Fruit fly (Drosophila melanogaster) whole organism, embryonic: ENCODE results near the gene Dhc93AB.

Experiments used
- Atf-2 ChIP-seq: fragments of 200-800 bp; sonication (Bioruptor generic); optimal IDR thresholded peaks from 2 replicates; lab custom pipeline; 2016; ENCODE audit warnings: missing biosample characterization, missing genetic modification characterization
- Bgb ChIP-seq: fragments of 200-800 bp; sonication (Bioruptor generic); IDR thresholded peaks from 2 replicates; pipeline ENCODE4 v1.3.6; 2022; ENCODE audit warnings: missing biosample characterization, missing genetic modification characterization; ENCODE audit not compliant: partially characterized antibody
- Bteb2 ChIP-seq: fragments of 200-800 bp; sonication (Bioruptor generic); optimal IDR thresholded peaks from 2 replicates; lab custom pipeline; 2016; ENCODE audit warnings: missing biosample characterization, missing genetic modification characterization
- CG10565 ChIP-seq: fragments of 200-800 bp; sonication (Bioruptor generic); optimal IDR thresholded peaks from 3 replicates; lab custom pipeline; 2016; ENCODE audit warnings: missing biosample characterization, mild to moderate bottlenecking, missing genetic modification characterization
- CG11696 ChIP-seq: fragments of 200-800 bp; sonication (Bioruptor generic); IDR thresholded peaks from 2 replicates; pipeline ENCODE4 v1.3.6; 2022; ENCODE audit warnings: missing biosample characterization, missing genetic modification characterization
- CG13424 ChIP-seq: fragments of 200-800 bp; sonication (Bioruptor generic); optimal IDR thresholded peaks from 2 replicates; lab custom pipeline; 2019; ENCODE audit warnings: missing biosample characterization, mild to moderate bottlenecking, missing genetic modification characterization, moderate library complexity
- CG14667 ChIP-seq: fragments of 200-800 bp; sonication (Bioruptor generic); IDR thresholded peaks from 2 replicates; pipeline ENCODE4 v1.3.6; 2022; ENCODE audit warnings: missing biosample characterization, missing genetic modification characterization
- CG1792 ChIP-seq: fragments of 200-800 bp; sonication (Bioruptor generic); optimal IDR thresholded peaks from 2 replicates; lab custom pipeline; 2016; ENCODE audit warnings: missing biosample characterization, missing genetic modification characterization
- CG32532 ChIP-seq: fragments of 200-800 bp; sonication (Bioruptor generic); IDR thresholded peaks from 2 replicates; pipeline ENCODE4 v1.3.6; 2022; ENCODE audit warnings: missing biosample characterization, missing genetic modification characterization
- CG3407 ChIP-seq: fragments of 200-800 bp; sonication (Bioruptor generic); optimal IDR thresholded peaks from 2 replicates; lab custom pipeline; 2018; ENCODE audit warnings: missing biosample characterization, mild to moderate bottlenecking, missing genetic modification characterization
- CG43689 ChIP-seq: fragments of 200-800 bp; sonication (Bioruptor generic); IDR thresholded peaks from 2 replicates; pipeline ENCODE4 v1.3.6; 2022; ENCODE audit warnings: missing biosample characterization, missing genetic modification characterization
- CG4707 ChIP-seq: fragments of 200-800 bp; sonication (Bioruptor generic); optimal IDR thresholded peaks from 2 replicates; lab custom pipeline; 2018; ENCODE audit warnings: missing biosample characterization, mild to moderate bottlenecking, missing genetic modification characterization, moderate library complexity
- CG4730 ChIP-seq: fragments of 200-800 bp; sonication (Bioruptor generic); IDR thresholded peaks from 2 replicates; pipeline ENCODE4 v1.3.6; 2022; ENCODE audit warnings: missing biosample characterization, missing genetic modification characterization
- CG6254 ChIP-seq: fragments of 200-800 bp; sonication (Bioruptor generic); optimal IDR thresholded peaks from 3 replicates; lab custom pipeline; 2017; ENCODE audit warnings: mild to moderate bottlenecking, missing biosample characterization, missing genetic modification reagents, missing genetic modification characterization
- CG6765 ChIP-seq: fragments of 200-800 bp; sonication (Bioruptor generic); optimal IDR thresholded peaks from 3 replicates; lab custom pipeline; 2017; ENCODE audit warnings: missing biosample characterization, mild to moderate bottlenecking, missing genetic modification characterization
- CG8281 ChIP-seq: fragments of 200-800 bp; sonication (Bioruptor generic); optimal IDR thresholded peaks from 2 replicates; lab custom pipeline; 2018; ENCODE audit warnings: missing biosample characterization, mild to moderate bottlenecking, missing genetic modification characterization, moderate library complexity
- CG9215 ChIP-seq: fragments of 200-800 bp; sonication (Bioruptor generic); IDR thresholded peaks from 2 replicates; pipeline ENCODE4 v1.3.6; 2022; ENCODE audit warnings: missing biosample characterization, missing genetic modification characterization
- CG9876 ChIP-seq: fragments of 200-800 bp; sonication (Bioruptor generic); optimal IDR thresholded peaks from 2 replicates; lab custom pipeline; 2016; ENCODE audit warnings: missing biosample characterization, missing genetic modification characterization
- Dfd ChIP-seq, 2 experiments: fragments of >200 bp; optimal IDR thresholded peaks; 2 replicates each; lab custom pipeline; 2017; ENCODE audit warnings: missing biosample characterization in 2 of 2, missing genetic modification characterization in 2 of 2
- Dll ChIP-seq: fragments of 200-800 bp; sonication (Bioruptor generic); IDR thresholded peaks from 4 replicates; pipeline ENCODE4 v1.3.6; 2022; ENCODE audit warnings: missing biosample characterization, missing genetic modification characterization; ENCODE audit not compliant: partially characterized antibody
- Doc3 ChIP-seq: fragments of 200-800 bp; sonication (Bioruptor generic); IDR thresholded peaks from 3 replicates; pipeline ENCODE4 v1.3.6; 2022; ENCODE audit warnings: missing biosample characterization, missing genetic modification characterization; ENCODE audit not compliant: partially characterized antibody
- ERR ChIP-seq: fragments of 200-800 bp; sonication (Bioruptor generic); optimal IDR thresholded peaks from 2 replicates; lab custom pipeline; 2016; ENCODE audit warnings: missing biosample characterization, missing genetic modification characterization
- Mad ChIP-seq: fragments of 200-800 bp; sonication (Bioruptor generic); optimal IDR thresholded peaks from 2 replicates; lab custom pipeline; 2016; ENCODE audit warnings: missing biosample characterization, missing genetic modification characterization
- Opbp ChIP-seq: fragments of 200-800 bp; sonication (Bioruptor generic); IDR thresholded peaks from 3 replicates; pipeline ENCODE4 v1.3.6; 2022; ENCODE audit warnings: missing biosample characterization, missing genetic modification characterization; ENCODE audit not compliant: partially characterized antibody
- Scr ChIP-seq: fragments of 200-800 bp; sonication (Bioruptor generic); IDR thresholded peaks from 2 replicates; pipeline ENCODE4 v1.3.6; 2022; ENCODE audit warnings: missing biosample characterization, missing genetic modification characterization; ENCODE audit not compliant: partially characterized antibody
- Side ChIP-seq: fragments of 200-800 bp; sonication (Bioruptor generic); optimal IDR thresholded peaks from 2 replicates; lab custom pipeline; 2016; ENCODE audit warnings: missing biosample characterization, missing genetic modification characterization
- Ssrp ChIP-seq: fragments of 200-800 bp; sonication (Bioruptor generic); optimal IDR thresholded peaks from 2 replicates; lab custom pipeline; 2018; ENCODE audit warnings: missing biosample characterization, mild to moderate bottlenecking, missing genetic modification characterization, moderate library complexity
- Trl ChIP-seq, 3 experiments: fragments of >200 bp in 2 of 3; fragments of 200-800 bp in 1 of 3; sonication (Bioruptor generic) in 1 of 3; optimal IDR thresholded peaks; 2 replicates in 1 of 3; 3 replicates in 2 of 3; lab custom pipeline; 2016 to 2017; ENCODE audit warnings: missing biosample characterization in 1 of 3, missing genetic modification characterization in 1 of 3
- chif ChIP-seq, 2 experiments: fragments of 200-800 bp; sonication (Bioruptor generic); optimal IDR thresholded peaks; 3 replicates each; lab custom pipeline; 2016; ENCODE audit warnings: missing biosample characterization in 2 of 2, missing genetic modification characterization in 2 of 2
- dimm ChIP-seq: fragments of 200-800 bp; sonication (Bioruptor generic); IDR thresholded peaks from 2 replicates; pipeline ENCODE4 v1.3.6; 2022; ENCODE audit warnings: missing biosample characterization, missing genetic modification characterization
- dmrt99B ChIP-seq: fragments of 200-800 bp; sonication (Bioruptor generic); optimal IDR thresholded peaks from 2 replicates; lab custom pipeline; 2018; ENCODE audit warnings: missing biosample characterization, mild to moderate bottlenecking, missing genetic modification characterization, moderate library complexity
- exex ChIP-seq: fragments of 200-800 bp; sonication (Bioruptor generic); optimal IDR thresholded peaks from 4 replicates; lab custom pipeline; 2018; ENCODE audit warnings: missing biosample characterization, mild to moderate bottlenecking, missing genetic modification characterization, moderate library complexity
- grau ChIP-seq: fragments of 200-800 bp; optimal IDR thresholded peaks from 3 replicates; lab custom pipeline; 2019; ENCODE audit warnings: missing biosample characterization, mild to moderate bottlenecking, missing genetic modification characterization, moderate library complexity
- h ChIP-seq: fragments of >200 bp; optimal IDR thresholded peaks from 2 replicates; lab custom pipeline; 2017
- her ChIP-seq: fragments of 200-800 bp; sonication (Bioruptor generic); optimal IDR thresholded peaks from 2 replicates; lab custom pipeline; 2016; ENCODE audit warnings: missing biosample characterization, missing genetic modification characterization
- mam ChIP-seq: fragments of 200-800 bp; sonication (Bioruptor generic); optimal IDR thresholded peaks from 3 replicates; lab custom pipeline; 2016; ENCODE audit warnings: missing biosample characterization, missing genetic modification characterization
- nerfin-1 ChIP-seq: fragments of 200-800 bp; sonication (Bioruptor generic); optimal IDR thresholded peaks from 3 replicates; lab custom pipeline; 2019; ENCODE audit warnings: missing biosample characterization, mild to moderate bottlenecking, missing genetic modification characterization, moderate library complexity
- pfk ChIP-seq: fragments of 200-800 bp; sonication (Bioruptor generic); optimal IDR thresholded peaks from 2 replicates; lab custom pipeline; 2018; ENCODE audit warnings: missing biosample characterization, mild to moderate bottlenecking, missing genetic modification characterization, moderate library complexity
- pho ChIP-seq: fragments of 200-800 bp; sonication (Bioruptor generic); optimal IDR thresholded peaks from 2 replicates; lab custom pipeline; 2016; ENCODE audit warnings: missing biosample characterization, missing genetic modification characterization
- row ChIP-seq: fragments of 200-800 bp; sonication (Bioruptor generic); IDR thresholded peaks from 3 replicates; pipeline ENCODE4 v1.3.6; 2022; ENCODE audit warnings: missing biosample characterization, missing genetic modification characterization
- run ChIP-seq: fragments of 200-800 bp; sonication (Bioruptor generic); optimal IDR thresholded peaks from 3 replicates; lab custom pipeline; 2018; ENCODE audit warnings: missing biosample characterization, mild to moderate bottlenecking, missing genetic modification characterization
- sisA ChIP-seq: fragments of 200-800 bp; sonication (Bioruptor generic); IDR thresholded peaks from 2 replicates; pipeline ENCODE4 v1.3.6; 2022; ENCODE audit warnings: missing biosample characterization, missing genetic modification characterization
- so ChIP-seq: fragments of 200-800 bp; sonication (Bioruptor generic); IDR thresholded peaks from 3 replicates; pipeline ENCODE4 v1.3.6; 2022; ENCODE audit warnings: missing biosample characterization, missing genetic modification characterization
- sqz ChIP-seq: fragments of 200-800 bp; sonication (Bioruptor generic); optimal IDR thresholded peaks from 3 replicates; lab custom pipeline; 2018; ENCODE audit warnings: missing biosample characterization, mild to moderate bottlenecking, missing genetic modification characterization
- tap ChIP-seq: fragments of 200-800 bp; optimal IDR thresholded peaks from 3 replicates; lab custom pipeline; 2019; ENCODE audit warnings: missing biosample characterization, mild to moderate bottlenecking, missing genetic modification characterization, moderate library complexity
- tna ChIP-seq: fragments of 200-800 bp; sonication (Bioruptor generic); IDR thresholded peaks from 2 replicates; pipeline ENCODE4 v1.3.6; 2022; ENCODE audit warnings: missing biosample characterization, missing genetic modification characterization; ENCODE audit not compliant: partially characterized antibody
- twi ChIP-seq: fragments of 200-800 bp; optimal IDR thresholded peaks from 2 replicates; lab custom pipeline; 2019; ENCODE audit warnings: missing biosample characterization, mild to moderate bottlenecking, missing genetic modification characterization, moderate library complexity
- vfl ChIP-seq: fragments of 200-800 bp; sonication (Bioruptor generic); optimal IDR thresholded peaks from 2 replicates; lab custom pipeline; 2016; ENCODE audit warnings: missing biosample characterization, missing genetic modification characterization
- vvl ChIP-seq: fragments of 200-800 bp; sonication (Bioruptor generic); IDR thresholded peaks from 2 replicates; pipeline ENCODE4 v1.3.6; 2022; ENCODE audit warnings: missing biosample characterization, missing genetic modification characterization

The Dhc93AB gene

dm6 chr3R:21065010-21065695 is 22.9 kb upstream of the Dhc93AB start, which contains the start of gene AnxB9 (continued):
- TF ChIP-seq CG8281 (tag; lab: Kevin White, UChicago) (no peak), CG6765 (GFP tag; lab: Kevin White, UChicago) (peak; percentile 65), CG4730 (GFP tag; lab: Robert Waterston, UW) (no peak), CG1792 (no peak), vfl (GFP tag; lab: Kevin White, UChicago) (no peak), twi (no peak), ERR (GFP tag; lab: Kevin White, UChicago) (no peak), Bgb (GFP tag; lab: Robert Waterston, UW) (peak; percentile 80), chif (GFP tag; optimal IDR thresholded peaks at IDR 0.05; lab: Kevin White, UChicago) (no peak), nerfin-1 (peak; percentile 4), sisA (GFP tag; lab: Robert Waterston, UW) (no peak), exex (tag; lab: Kevin White, UChicago) (peak; percentile 26), sqz (peak; percentile 33), vvl (GFP tag; lab: Robert Waterston, UW) (peak; percentile 59), so (GFP tag; lab: Robert Waterston, UW) (0 out of 3 replicates have a peak, but pooled peaks have one; percentile 9), her (peak; percentile 56), Trl (optimal IDR thresholded peaks at IDR 0.05; lab: Kevin White, UChicago) (peak; percentile 45 to 72), Trl (GFP tag; optimal IDR thresholded peaks at IDR 0.05; lab: Kevin White, UChicago) (peak; percentile 70), Opbp (GFP tag; lab: Robert Waterston, UW) (peak; percentile 77), CG14667 (no peak), Mad (GFP tag; lab: Kevin White, UChicago) (no peak), dimm (GFP tag; lab: Robert Waterston, UW) (no peak), Ssrp (tag; lab: Kevin White, UChicago) (no peak), Dll (GFP tag; lab: Robert Waterston, UW) (peak; percentile 50; the same call in 1 of the 4 replicates), Side (GFP tag; lab: Kevin White, UChicago) (peak; percentile 42), CG3407 (GFP tag; lab: Kevin White, UChicago) (peak; percentile 38), tap (tag; lab: Kevin White, UChicago) (peak; percentile 30), CG11696 (GFP tag; lab: Robert Waterston, UW) (peak; percentile 31; the same call in 1 of the 2 replicates), CG43689 (GFP tag; lab: Robert Waterston, UW) (no peak), Scr (peak; percentile 67), Atf-2 (GFP tag; lab: Kevin White, UChicago) (no peak), run (peak; percentile 47), CG6254 (GFP tag; lab: Kevin White, UChicago) (no peak), CG32532 (GFP tag; lab: Robert Waterston, UW) (peak; percentile 59; the same call in 1 of the 2 replicates), h (lab: Kevin White, UChicago) (no peak), dmrt99B (tag; lab: Kevin White, UChicago) (peak; percentile 7), tna (GFP tag; lab: Robert Waterston, UW) (peak; percentile 41), CG10565 (GFP tag; lab: Kevin White, UChicago) (no peak), grau (tag; lab: Kevin White, UChicago) (no peak), CG9215 (no peak), pfk (GFP tag; lab: Kevin White, UChicago) (peak; percentile 17), pho (peak; percentile 39), CG13424 (no peak), mam (no peak), row (GFP tag; lab: Robert Waterston, UW) (peak; percentile 42; the same call in 2 of the 3 replicates), Doc3 (no peak; the same call in 1 of the 3 replicates), CG9876 (no peak), Bteb2 (GFP tag; lab: Kevin White, UChicago) (no peak), Dfd (GFP tag; optimal IDR thresholded peaks at IDR 0.05; lab: Kevin White, UChicago) (no peak), CG4707 (GFP tag; lab: Kevin White, UChicago) (peak; percentile 30)
